Worm (Caenorhabditis elegans): ENCODE measurements around the gene col-105.

The col-105 gene

DNA sequence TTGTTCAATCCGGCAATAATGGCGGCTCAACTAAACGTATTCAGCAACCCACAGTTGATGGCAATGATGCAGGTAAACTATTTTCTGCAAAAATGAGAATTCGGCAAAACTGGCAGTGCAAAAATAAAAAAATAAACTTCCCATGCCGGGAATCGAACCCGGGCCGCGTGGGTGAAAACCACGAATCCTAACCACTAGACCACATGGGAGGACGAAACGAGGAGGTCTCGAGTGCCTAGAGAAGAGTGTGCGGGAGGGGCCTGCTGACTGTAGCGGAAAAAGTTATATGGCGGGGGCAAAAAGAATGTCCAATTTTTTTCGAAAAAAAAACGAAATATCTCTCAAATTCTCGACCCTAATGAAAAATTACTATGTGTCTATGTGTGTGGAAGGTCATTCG lies 29.1 kb upstream of the col-105 start (continued):
- peak; percentile 65 for TF ChIP-seq die-1 (tag; optimal IDR thresholded peaks at IDR 0.05)
- no peak for TF ChIP-seq xnd-1 (tag; optimal IDR thresholded peaks at IDR 0.05)
- TF ChIP-seq ztf-18 (tag; optimal IDR thresholded peaks at IDR 0.05) = peak; percentile 29
- no peak for TF ChIP-seq nfya-1 (tag; optimal IDR thresholded peaks at IDR 0.05; ENCODE audit: borderline replicate concordance, insufficient read depth)
- TF ChIP-seq ama-1 (optimal IDR thresholded peaks at IDR 0.05) = no peak
- peak in 1 of 2 experiments; percentile 47 for TF ChIP-seq ama-1 (GFP tag; optimal IDR thresholded peaks at IDR 0.05)
- 0 out of 2 replicates have a peak, but pooled peaks have one; percentile 32 for TF ChIP-seq C06A6.2 (GFP tag; conservative IDR thresholded peaks at IDR 0.05)
- peak; percentile 19 for TF ChIP-seq snpc-3.4 (tag; optimal IDR thresholded peaks at IDR 0.05)
- TF ChIP-seq zfh-2 (GFP tag; conservative IDR thresholded peaks at IDR 0.05) = peak; percentile 26; the same call in 1 of the 2 replicates
- TF ChIP-seq bed-1 (GFP tag; IDR thresholded peaks at IDR 0.05) = no peak
- TF ChIP-seq snpc-4 (GFP tag; optimal IDR thresholded peaks at IDR 0.05) = no peak
- peak in 2 of 4 experiments; percentile 29 to 46 for TF ChIP-seq snpc-4 (tag; optimal IDR thresholded peaks at IDR 0.05)
- 0 out of 2 replicates have a peak, but pooled peaks have one; percentile 31 for TF ChIP-seq attf-3 (GFP tag; conservative IDR thresholded peaks at IDR 0.05)
- peak; percentile 95 for TF ChIP-seq ztf-25 (GFP tag; IDR thresholded peaks at IDR 0.05)
- peak; percentile 18 for TF ChIP-seq nhr-80 (tag; optimal IDR thresholded peaks at IDR 0.05)
- TF ChIP-seq pbrm-1 (GFP tag; IDR thresholded peaks at IDR 0.05) = 0 out of 2 replicates have a peak, but pooled peaks have one; percentile 41
- peak; percentile 21 for TF ChIP-seq him-1 (tag; optimal IDR thresholded peaks at IDR 0.05)
- peak; percentile 4 to 59 for TF ChIP-seq rec-8 (tag; optimal IDR thresholded peaks at IDR 0.05)
- peak; percentile 78; the same call in 1 of the 2 replicates for TF ChIP-seq nfyb-1 (GFP tag; IDR thresholded peaks at IDR 0.05)
- 0 out of 2 replicates have a peak, but pooled peaks have one; percentile 32 for TF ChIP-seq cebp-2 (GFP tag; IDR thresholded peaks at IDR 0.05)
- TF ChIP-seq egl-44 (GFP tag; IDR thresholded peaks at IDR 0.05) = 0 out of 2 replicates have a peak, but pooled peaks have one; percentile 49
- TF ChIP-seq ekl-4 (GFP tag; IDR thresholded peaks at IDR 0.05) = no peak
- TF ChIP-seq ztf-28 (GFP tag; IDR thresholded peaks at IDR 0.05) = no peak
- peak; percentile 35 for TF ChIP-seq ztf-26 (tag; optimal IDR thresholded peaks at IDR 0.05)
- 0 out of 2 replicates have a peak, but pooled peaks have one; percentile 14 for TF ChIP-seq hsf-1 (GFP tag; IDR thresholded peaks at IDR 0.05)
- peak; percentile 90 for TF ChIP-seq B0261.1 (tag; optimal IDR thresholded peaks at IDR 0.05)
- TF ChIP-seq egrh-3 (GFP tag; IDR thresholded peaks at IDR 0.05) = peak; percentile 47
- TF ChIP-seq madf-6 (GFP tag; IDR thresholded peaks at IDR 0.05) = peak; percentile 33; the same call in 1 of the 2 replicates
- TF ChIP-seq hlh-12 (tag; optimal IDR thresholded peaks at IDR 0.05) = peak; percentile 7
- 0 out of 2 replicates have a peak, but pooled peaks have one; percentile 21 for TF ChIP-seq B0336.3 (GFP tag; IDR thresholded peaks at IDR 0.05)
- 0 out of 2 replicates have a peak, but pooled peaks have one; percentile 62 for TF ChIP-seq let-526 (GFP tag; IDR thresholded peaks at IDR 0.05)
- TF ChIP-seq ZK185.1 (tag; optimal IDR thresholded peaks at IDR 0.05; ENCODE audit: poor library complexity, severe bottlenecking) = peak; percentile 65
- TF ChIP-seq K12H6.12 (tag; optimal IDR thresholded peaks at IDR 0.05) = no peak
- TF ChIP-seq repo-1 (tag; optimal IDR thresholded peaks at IDR 0.05) = no peak
- TF ChIP-seq ceh-58 (GFP tag; IDR thresholded peaks at IDR 0.05) = no peak
- peak; percentile 67 for TF ChIP-seq zim-3 (tag; optimal IDR thresholded peaks at IDR 0.05)
- peak; percentile 46; the same call in 1 of the 2 replicates for TF ChIP-seq K11D2.4 (GFP tag; IDR thresholded peaks at IDR 0.05)
- no peak for TF ChIP-seq efl-1 (GFP tag; optimal IDR thresholded peaks at IDR 0.05)
- peak; percentile 24 for TF ChIP-seq attf-5 (GFP tag; optimal IDR thresholded peaks at IDR 0.05)
- peak; percentile 26 for TF ChIP-seq F23B12.7 (tag; optimal IDR thresholded peaks at IDR 0.05; ENCODE audit: insufficient read depth)
- peak; percentile 20 for TF ChIP-seq madf-10 (tag; optimal IDR thresholded peaks at IDR 0.05)
- TF ChIP-seq madf-3 (GFP tag; IDR thresholded peaks at IDR 0.05) = 0 out of 2 replicates have a peak, but pooled peaks have one; percentile 47
- TF ChIP-seq D2030.7 (GFP tag; IDR thresholded peaks at IDR 0.05) = peak; percentile 30; the same call in 1 of the 2 replicates
- TF ChIP-seq Y56A3A.18 (GFP tag; IDR thresholded peaks at IDR 0.05) = 0 out of 2 replicates have a peak, but pooled peaks have one; percentile 58
- peak; percentile 96 for TF ChIP-seq tbp1 (GFP tag; optimal IDR thresholded peaks at IDR 0.05)
- TF ChIP-seq Y53G8AR.9 (GFP tag; conservative IDR thresholded peaks at IDR 0.05) = no peak
- no peak for TF ChIP-seq cebp-1 (GFP tag; IDR thresholded peaks at IDR 0.05)
- TF ChIP-seq cebp-1 (tag; optimal IDR thresholded peaks at IDR 0.05) = peak; percentile 56
